Worm (Caenorhabditis elegans): ENCODE results near the gene his-61.

ce11 chrIV:7488457-7488783 lies 2.4 kb upstream of the his-61 start:
- TF ChIP-seq flt-1 (GFP tag; IDR thresholded peaks at IDR 0.05) = no peak; the same call in 1 of the 2 replicates
- TF ChIP-seq ama-1 (optimal IDR thresholded peaks at IDR 0.05) = peak; percentile 93
- no peak for TF ChIP-seq ceh-13 (GFP tag; optimal IDR thresholded peaks at IDR 0.05)
- no peak for TF ChIP-seq scrt-1 (GFP tag; IDR thresholded peaks at IDR 0.05)
- no peak for TF ChIP-seq F13C5.2 (tag; optimal IDR thresholded peaks at IDR 0.05)

All from whole organism, early embryonic.